Fruit fly (Drosophila melanogaster) whole organism, embryonic: ENCODE measurements around the gene CG31381.

Experiments
- CG13296 ChIP-seq: fragments of 200-800 bp; sonication (Bioruptor generic); optimal IDR thresholded peaks from 3 replicates; lab custom pipeline; 2018; ENCODE audit warnings: missing biosample characterization, mild to moderate bottlenecking, missing genetic modification characterization
- CG18764 ChIP-seq: fragments of 200-800 bp; sonication (Bioruptor generic); optimal IDR thresholded peaks from 3 replicates; lab custom pipeline; 2016; ENCODE audit warnings: missing biosample characterization, missing genetic modification characterization
- oc ChIP-seq: fragments of 200-800 bp; sonication (Bioruptor generic); optimal IDR thresholded peaks from 2 replicates; lab custom pipeline; 2018; ENCODE audit warnings: missing biosample characterization, mild to moderate bottlenecking, missing genetic modification characterization, moderate library complexity

dm6 chr3R:24888418-24888817 is 11.6 kb downstream of the CG31381 start:
- TF ChIP-seq CG13296 (no peak), CG18764 (no peak), oc (tag; lab: Kevin White, UChicago) (no peak)
